Worm (Caenorhabditis elegans) whole organism, L4 larva: ENCODE data around the gene Y62H9A.2.

Experiments
- Y5F2A.4 ChIP-seq: fragments of 200-800 bp; sonication (Bioruptor generic); optimal IDR thresholded peaks from 2 replicates; lab custom pipeline; 2018; ENCODE audit warnings: mild to moderate bottlenecking, missing genetic modification characterization, missing compliant biosample characterization
- ceh-20 ChIP-seq: fragments of 200-800 bp; sonication (Bioruptor generic); IDR thresholded peaks from 2 replicates; pipeline ENCODE4 v1.3.6; 2022; ENCODE audit warnings: missing genetic modification reagents, missing genetic modification characterization, missing compliant biosample characterization
- cey-2 ChIP-seq: sonication (generic microtip); optimal IDR thresholded peaks from 3 replicates; lab custom pipeline; 2017; ENCODE audit warnings: missing genetic modification characterization, mild to moderate bottlenecking, missing compliant biosample characterization, antibody characterized with exemption, borderline replicate concordance; ENCODE audit not compliant: insufficient read depth
- duxl-1 ChIP-seq: sonication (generic microtip); optimal IDR thresholded peaks from 2 replicates; lab custom pipeline; 2016; ENCODE audit warnings: mild to moderate bottlenecking, missing genetic modification characterization, moderate library complexity, missing compliant biosample characterization; ENCODE audit not compliant: poor library complexity
- fkh-10 ChIP-seq: fragments of 150-350 bp; optimal IDR thresholded peaks from 2 replicates; lab custom pipeline; 2014; ENCODE audit warnings: missing biosample characterization, missing genetic modification reagents, missing genetic modification characterization
- lim-7 ChIP-seq: fragments of 200-800 bp; sonication (Bioruptor generic); IDR thresholded peaks from 2 replicates; pipeline ENCODE4 v1.3.6; 2022; ENCODE audit warnings: missing genetic modification characterization, missing compliant biosample characterization
- lsy-2 ChIP-seq, 2 experiments: fragments of 150-350 bp in 1 of 2; sonication (generic microtip) in 1 of 2; optimal IDR thresholded peaks; 2 replicates each; lab custom pipeline; 2014 to 2017; ENCODE audit warnings: missing biosample characterization in 2 of 2, missing genetic modification characterization in 2 of 2
- mep-1 ChIP-seq: fragments of 150-350 bp; sonication (generic microtip); optimal IDR thresholded peaks from 3 replicates; lab custom pipeline; 2014; ENCODE audit warnings: missing biosample characterization, missing genetic modification characterization
- nhr-237 ChIP-seq: sonication (generic microtip); optimal IDR thresholded peaks from 2 replicates; lab custom pipeline; 2017; ENCODE audit warnings: missing biosample characterization, missing genetic modification characterization
- nhr-25 ChIP-seq: sonication (generic microtip); optimal IDR thresholded peaks from 2 replicates; lab custom pipeline; 2017; ENCODE audit warnings: missing genetic modification characterization, mild to moderate bottlenecking, missing compliant biosample characterization, antibody characterized with exemption, moderate library complexity, borderline replicate concordance; ENCODE audit not compliant: insufficient read depth
- nhr-6 ChIP-seq: fragments of 150-350 bp; optimal IDR thresholded peaks from 2 replicates; lab custom pipeline; 2014; ENCODE audit warnings: missing biosample characterization, missing genetic modification characterization
- pha-4 ChIP-seq, 2 experiments: fragments of 150-350 bp in 1 of 2; fragments of 200-800 bp in 1 of 2; sonication (Bioruptor generic) in 1 of 2; IDR thresholded peaks in 1 of 2; optimal IDR thresholded peaks in 1 of 2; 2 replicates each; pipeline versions ENCODE4 v1.3.6 to Lab custom; 2014 to 2022; ENCODE audit warnings: missing genetic modification characterization in 2 of 2, missing genetic modification reagents in 2 of 2, missing biosample characterization in 1 of 2, missing compliant biosample characterization in 1 of 2
- ztf-11 ChIP-seq: fragments of 150-350 bp; optimal IDR thresholded peaks from 2 replicates; lab custom pipeline; 2014; ENCODE audit warnings: missing biosample characterization, missing genetic modification characterization

ce11 chrX:11898040-11898439 lies 20.0 kb upstream of the Y62H9A.2 start, which contains the start of gene Y62H9A.9:
- TF ChIP-seq lsy-2 (tag; optimal IDR thresholded peaks at IDR 0.05; lab: Kevin White, UChicago) (no peak), fkh-10 (GFP tag; lab: Kevin White, UChicago) (no peak), lim-7 (GFP tag; lab: Robert Waterston, UW) (no peak), pha-4 (GFP tag; IDR thresholded peaks at IDR 0.05; lab: Robert Waterston, UW) (no peak), pha-4 (tag; optimal IDR thresholded peaks at IDR 0.05; lab: Kevin White, UChicago) (no peak), nhr-237 (no peak), duxl-1 (tag; lab: Kevin White, UChicago) (no peak), nhr-6 (no peak), cey-2 (tag; lab: Kevin White, UChicago) (no peak), ceh-20 (GFP tag; lab: Robert Waterston, UW) (no peak), ztf-11 (tag; lab: Kevin White, UChicago) (no peak), mep-1 (no peak), nhr-25 (tag; lab: Kevin White, UChicago) (no peak), Y5F2A.4 (GFP tag; lab: Kevin White, UChicago) (no peak)
